Fruit fly (Drosophila melanogaster): ENCODE results near the gene Dph3.

Gene Dph3

DNA sequence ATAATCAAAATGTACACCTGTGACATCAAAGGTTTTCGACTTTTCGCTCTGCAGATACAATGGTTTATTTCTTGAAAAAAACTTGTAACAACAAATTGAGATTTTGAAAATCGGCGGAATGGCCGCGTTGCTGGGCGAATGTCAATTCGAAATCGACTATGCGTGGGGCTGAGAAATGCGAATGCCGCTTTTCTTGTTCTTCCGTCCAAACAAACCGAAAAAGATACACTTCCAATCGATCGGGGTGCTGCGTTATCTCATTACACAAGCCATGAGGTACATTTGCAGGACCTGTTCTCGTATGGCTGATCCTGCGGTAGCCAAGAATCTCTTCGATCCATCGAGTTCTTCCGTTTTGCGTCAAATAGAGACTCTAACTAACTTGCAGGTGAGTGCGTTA is 5.9 kb downstream of the Dph3 start, which contains the start of gene CG31388:
TSS of gene CG31388 (plus strand) at position 218 of the 400 bp plus-strand sequence.
- TF ChIP-seq dsx (GFP tag; optimal IDR thresholded peaks at IDR 0.05; ENCODE audit: poor library complexity, severe bottlenecking) (no peak), Hr4 (GFP tag; optimal IDR thresholded peaks at IDR 0.05) (no peak), CG6792 (GFP tag; optimal IDR thresholded peaks at IDR 0.05) (no peak), Sox102F (GFP tag; optimal IDR thresholded peaks at IDR 0.05) (no peak), fkh (GFP tag; optimal IDR thresholded peaks at IDR 0.05) (peak; percentile 54)

DNA sequence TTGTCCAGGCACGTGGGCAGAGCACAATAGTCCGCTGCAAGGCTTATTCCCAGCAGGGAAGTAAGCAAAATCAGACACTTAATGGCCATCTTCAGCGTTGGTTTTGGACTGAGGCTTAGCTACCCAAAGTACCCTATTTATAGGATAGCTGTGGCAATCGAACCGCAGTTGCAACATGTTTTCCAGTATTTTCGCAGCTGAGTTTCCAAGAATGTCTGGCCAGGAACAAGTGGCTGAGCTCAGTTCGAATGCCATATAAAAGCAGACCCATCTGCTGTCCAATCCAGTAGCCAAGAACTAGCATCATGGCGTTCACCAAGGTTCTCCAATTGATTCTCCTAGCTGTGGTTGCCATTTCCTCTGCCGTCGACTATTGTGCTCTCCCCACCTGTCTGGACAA is 9.2 kb downstream of the Dph3 start, which contains the start of the genes scpr-B and scpr-A:
TSS of gene scpr-B (minus strand) at position 101 of the 400 bp plus-strand sequence.
TSS of gene scpr-A (plus strand) at position 293 of the 400 bp plus-strand sequence.
- TF ChIP-seq CG7368 (GFP tag; optimal IDR thresholded peaks at IDR 0.05) (no peak), lz (GFP tag; optimal IDR thresholded peaks at IDR 0.05) (no peak), fd85E (GFP tag; optimal IDR thresholded peaks at IDR 0.05) (no peak), Eip78C (GFP tag) (no peak), svp (GFP tag) (no peak), Sox14 (GFP tag; optimal IDR thresholded peaks at IDR 0.05) (no peak), CG11294 (GFP tag; IDR thresholded peaks at IDR 0.05) (no peak), CG6163 (GFP tag; IDR thresholded peaks at IDR 0.05) (no peak), acj6 (GFP tag; optimal IDR thresholded peaks at IDR 0.05) (no peak)

DNA sequence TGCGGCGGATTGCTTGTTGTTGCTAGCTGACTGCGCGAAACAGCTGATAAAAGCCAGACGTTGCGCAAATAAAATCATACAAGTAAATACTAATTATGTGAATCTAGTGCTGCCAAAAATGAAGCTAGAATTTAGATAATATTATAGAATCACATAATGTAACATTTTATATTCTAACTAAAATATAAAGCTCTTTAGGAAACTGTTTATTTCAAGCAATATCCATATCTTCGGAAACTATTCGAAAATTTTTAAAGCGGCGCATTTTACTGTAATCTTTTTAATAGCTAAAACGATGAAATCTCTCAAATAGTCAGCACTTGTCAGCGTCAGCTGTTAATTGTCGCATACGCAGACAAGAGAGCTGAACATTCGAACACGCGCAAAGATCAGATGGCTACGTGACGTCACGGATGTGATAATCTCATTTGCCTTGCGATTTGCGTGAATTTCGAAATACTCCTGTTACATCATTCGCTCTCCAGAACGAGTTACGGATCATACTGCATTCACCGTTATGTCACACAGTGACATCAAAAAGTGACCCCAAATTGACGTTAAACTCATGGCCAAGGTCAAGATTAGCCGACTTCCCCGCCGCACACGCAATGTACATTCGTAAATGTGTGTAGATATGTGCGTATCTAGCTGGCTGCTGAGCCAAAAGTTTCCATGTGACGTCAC is 11.5 kb downstream of the Dph3 start:
- no peak for TF ChIP-seq achi (GFP tag; optimal IDR thresholded peaks at IDR 0.05)
- peak; percentile 16 for TF ChIP-seq Ets96B (tag; optimal IDR thresholded peaks at IDR 0.05)
- peak; percentile 81 for TF ChIP-seq svp (GFP tag)
- TF ChIP-seq CG6792 (GFP tag; optimal IDR thresholded peaks at IDR 0.05), result no peak
- TF ChIP-seq vri (GFP tag; optimal IDR thresholded peaks at IDR 0.05), result peak; percentile 90
- peak; percentile 58 for TF ChIP-seq CG9139 (GFP tag; optimal IDR thresholded peaks at IDR 0.05)
- peak; percentile 85 for TF ChIP-seq fkh (GFP tag; optimal IDR thresholded peaks at IDR 0.05)
- no peak for TF ChIP-seq Eip78C (GFP tag)
- no peak for TF ChIP-seq Met (GFP tag; optimal IDR thresholded peaks at IDR 0.05)
- TF ChIP-seq CG8119 (GFP tag; IDR thresholded peaks at IDR 0.05), result no peak
- TF ChIP-seq Sox14 (GFP tag; optimal IDR thresholded peaks at IDR 0.05), result no peak

DNA sequence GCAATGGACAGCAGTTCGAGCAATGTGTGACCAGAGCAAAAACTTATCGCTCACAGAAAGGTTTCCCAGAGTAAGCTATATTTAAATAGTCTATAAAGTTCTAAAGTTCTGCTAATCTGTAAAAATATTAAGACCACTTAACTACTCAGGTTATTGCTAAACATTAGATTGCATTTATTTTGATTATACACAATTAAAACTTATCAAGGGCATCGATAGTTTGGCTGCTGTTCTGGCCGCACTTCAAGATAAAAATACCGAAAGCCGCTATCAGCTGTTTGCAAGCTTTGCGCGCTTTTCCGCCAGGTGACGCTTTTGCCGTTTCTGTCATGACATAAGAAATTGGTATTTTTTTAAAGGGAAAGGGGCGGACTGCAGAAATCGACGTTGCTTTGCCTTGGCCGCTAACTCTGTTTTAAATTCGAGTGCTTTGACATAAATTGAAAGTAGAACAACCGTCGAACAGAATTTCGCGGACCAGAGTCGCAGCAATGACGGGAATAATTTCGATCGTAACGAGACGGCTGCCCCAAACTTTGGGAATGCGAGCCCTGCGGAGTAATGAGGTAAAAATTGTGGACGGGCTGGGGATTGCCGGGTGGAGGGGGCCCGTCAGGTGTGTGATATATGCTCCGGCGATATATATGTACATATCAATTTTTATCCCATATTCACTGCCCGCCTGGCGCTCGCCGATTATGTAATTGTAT is 12.4 kb downstream of the Dph3 start, which contains the start of the genes CG17734 and CG5214:
TSS of gene CG17734 (minus strand) at position 49 of the 710 bp plus-strand sequence.
TSS of gene CG5214 (plus strand) at position 352 of the 710 bp plus-strand sequence.
- no peak for TF ChIP-seq Gug (GFP tag; IDR thresholded peaks at IDR 0.05)
- TF ChIP-seq CG16779 (tag; optimal IDR thresholded peaks at IDR 0.05), result no peak
- TF ChIP-seq CG8632 (GFP tag; optimal IDR thresholded peaks at IDR 0.05), result no peak
- no peak for TF ChIP-seq Met (GFP tag; optimal IDR thresholded peaks at IDR 0.05)
- no peak for TF ChIP-seq Smox (GFP tag; optimal IDR thresholded peaks at IDR 0.05)
- TF ChIP-seq CG15336 (GFP tag; IDR thresholded peaks at IDR 0.05), result no peak
- TF ChIP-seq Hr4 (GFP tag; optimal IDR thresholded peaks at IDR 0.05), result no peak
- no peak for TF ChIP-seq esn (GFP tag; optimal IDR thresholded peaks at IDR 0.05)
- TF ChIP-seq Eip78C (GFP tag), result peak; percentile 58
- no peak for TF ChIP-seq CG6276 (GFP tag; optimal IDR thresholded peaks at IDR 0.05)
- TF ChIP-seq lz (GFP tag; optimal IDR thresholded peaks at IDR 0.05), result peak; percentile 53
- TF ChIP-seq Hr39 (GFP tag; optimal IDR thresholded peaks at IDR 0.05), result no peak
- TF ChIP-seq CG31627 (GFP tag; optimal IDR thresholded peaks at IDR 0.05), result no peak
- TF ChIP-seq vri (GFP tag; optimal IDR thresholded peaks at IDR 0.05), result peak; percentile 95
- TF ChIP-seq net (GFP tag; optimal IDR thresholded peaks at IDR 0.05), result no peak
- TF ChIP-seq cyc (GFP tag; optimal IDR thresholded peaks at IDR 0.05), result peak; percentile 30
- no peak for TF ChIP-seq CG3032 (tag; optimal IDR thresholded peaks at IDR 0.05)
- no peak for TF ChIP-seq CG1621 (tag; optimal IDR thresholded peaks at IDR 0.05)
- peak; percentile 32 for TF ChIP-seq Sox14 (GFP tag; optimal IDR thresholded peaks at IDR 0.05)
- TF ChIP-seq topi (GFP tag; optimal IDR thresholded peaks at IDR 0.05), result peak; percentile 20
- TF ChIP-seq Lpt (GFP tag; optimal IDR thresholded peaks at IDR 0.05), result no peak
- TF ChIP-seq dac (GFP tag; optimal IDR thresholded peaks at IDR 0.05), result no peak
- TF ChIP-seq fkh (GFP tag; optimal IDR thresholded peaks at IDR 0.05), result no peak
- TF ChIP-seq CG6792 (GFP tag; optimal IDR thresholded peaks at IDR 0.05), result no peak
- no peak for TF ChIP-seq CG6163 (GFP tag; IDR thresholded peaks at IDR 0.05)
- peak; percentile 98 for TF ChIP-seq achi (GFP tag; optimal IDR thresholded peaks at IDR 0.05)

Measured in whole organism, prepupa.